Worm (Caenorhabditis elegans) whole organism, L1 larva: ENCODE results near the gene T05C7.9.

Experiments
- ama-1 ChIP-seq: fragments of 150-350 bp; optimal IDR thresholded peaks from 2 replicates; lab custom pipeline; 2014
- ets-5 ChIP-seq: fragments of 200-800 bp; sonication (Bioruptor generic); IDR thresholded peaks from 2 replicates; pipeline ENCODE4 v1.3.6; 2022; ENCODE audit warnings: missing genetic modification characterization, missing compliant biosample characterization
- irx-1 ChIP-seq: sonication (generic microtip); optimal IDR thresholded peaks from 2 replicates; lab custom pipeline; 2016; ENCODE audit warnings: missing genetic modification characterization, missing compliant biosample characterization
- jun-1 ChIP-seq: fragments of 150-350 bp; optimal IDR thresholded peaks from 2 replicates; lab custom pipeline; 2014; ENCODE audit warnings: missing biosample characterization, missing genetic modification reagents, missing genetic modification characterization
- nhr-28 ChIP-seq: fragments of 150-350 bp; optimal IDR thresholded peaks from 2 replicates; lab custom pipeline; 2014; ENCODE audit warnings: missing biosample characterization, missing genetic modification characterization
- tbx-2 ChIP-seq: sonication (generic microtip); optimal IDR thresholded peaks from 2 replicates; lab custom pipeline; 2016; ENCODE audit warnings: missing genetic modification characterization, missing compliant biosample characterization
- unc-98 ChIP-seq: fragments of 200-800 bp; sonication (Bioruptor generic); IDR thresholded peaks from 2 replicates; pipeline ENCODE4 v1.3.6; 2022; ENCODE audit warnings: missing genetic modification characterization, missing compliant biosample characterization

- TF ChIP-seq ets-5 (GFP tag; lab: Robert Waterston, UW) = no peak
- no peak for TF ChIP-seq jun-1 (tag; lab: Kevin White, UChicago)
- TF ChIP-seq unc-98 (GFP tag; lab: Robert Waterston, UW) = no peak
- no peak for TF ChIP-seq tbx-2
- no peak for TF ChIP-seq nhr-28 (tag; lab: Kevin White, UChicago)
- no peak for TF ChIP-seq ama-1 (lab: Kevin White, UChicago)
- no peak for TF ChIP-seq irx-1 (tag; lab: Kevin White, UChicago)
Observed at ce11 chrIV:91680-92079, 12.6 kb downstream of the T05C7.9 start, which contains the start of gene tpa-1.
